Fruit fly (Drosophila melanogaster) whole organism, embryonic: ENCODE data around the gene Abl.

ENCODE experiments used
- Ada2b ChIP-seq: fragments of 200-800 bp; sonication (Bioruptor generic); IDR thresholded peaks from 2 replicates; pipeline ENCODE4 v1.3.6; 2022; ENCODE audit warnings: missing biosample characterization, missing genetic modification characterization
- BEAF-32 ChIP-seq: fragments of 200-800 bp; sonication (Bioruptor generic); optimal IDR thresholded peaks from 3 replicates; lab custom pipeline; 2017; ENCODE audit warnings: missing biosample characterization, missing genetic modification characterization, mild to moderate bottlenecking, moderate library complexity, missing genetic modification reagents
- CG10654 ChIP-seq: fragments of 200-800 bp; sonication (Bioruptor generic); optimal IDR thresholded peaks from 2 replicates; lab custom pipeline; 2016; ENCODE audit warnings: missing biosample characterization, missing genetic modification characterization
- CG10979 ChIP-seq: fragments of 200-800 bp; sonication (Bioruptor generic); optimal IDR thresholded peaks from 2 replicates; lab custom pipeline; 2018; ENCODE audit warnings: missing biosample characterization, mild to moderate bottlenecking, missing genetic modification characterization, moderate library complexity
- CG11504 ChIP-seq: fragments of 200-800 bp; sonication (Bioruptor generic); optimal IDR thresholded peaks from 3 replicates; lab custom pipeline; 2019; ENCODE audit warnings: missing biosample characterization, mild to moderate bottlenecking, missing genetic modification characterization, moderate library complexity
- CG12219 ChIP-seq: fragments of 200-800 bp; sonication (Bioruptor generic); optimal IDR thresholded peaks from 3 replicates; lab custom pipeline; 2018; ENCODE audit warnings: missing biosample characterization, mild to moderate bottlenecking, missing genetic modification characterization
- CG13775 ChIP-seq: fragments of 200-800 bp; sonication (Bioruptor generic); optimal IDR thresholded peaks from 3 replicates; lab custom pipeline; 2017; ENCODE audit warnings: missing biosample characterization, mild to moderate bottlenecking, missing genetic modification characterization
- CG16813 ChIP-seq: fragments of 200-800 bp; sonication (Bioruptor generic); IDR thresholded peaks from 3 replicates; pipeline ENCODE4 v1.3.6; 2022; ENCODE audit warnings: missing biosample characterization, missing genetic modification characterization; ENCODE audit not compliant: partially characterized antibody
- CG16815 ChIP-seq: fragments of 200-800 bp; sonication (Bioruptor generic); optimal IDR thresholded peaks from 3 replicates; lab custom pipeline; 2017; ENCODE audit warnings: missing biosample characterization, mild to moderate bottlenecking, missing genetic modification characterization
- CG17568 ChIP-seq: fragments of 200-800 bp; sonication (Bioruptor generic); optimal IDR thresholded peaks from 2 replicates; lab custom pipeline; 2018; ENCODE audit warnings: missing biosample characterization, mild to moderate bottlenecking, missing genetic modification characterization, moderate library complexity
- CG17802 ChIP-seq: fragments of 200-800 bp; sonication (Bioruptor generic); optimal IDR thresholded peaks from 2 replicates; lab custom pipeline; 2018; ENCODE audit warnings: missing biosample characterization, mild to moderate bottlenecking, missing genetic modification characterization, moderate library complexity
- CG18011 ChIP-seq: fragments of 200-800 bp; sonication (Bioruptor generic); optimal IDR thresholded peaks from 2 replicates; lab custom pipeline; 2017; ENCODE audit warnings: missing biosample characterization, missing genetic modification characterization, mild to moderate bottlenecking, moderate library complexity, missing genotype
- CG30020 ChIP-seq: fragments of 200-800 bp; optimal IDR thresholded peaks from 2 replicates; lab custom pipeline; 2019; ENCODE audit warnings: missing biosample characterization, mild to moderate bottlenecking, missing genetic modification characterization, moderate library complexity
- CG3995 ChIP-seq: fragments of 200-800 bp; sonication (Bioruptor generic); optimal IDR thresholded peaks from 3 replicates; lab custom pipeline; 2016; ENCODE audit warnings: missing biosample characterization, missing genetic modification characterization
- CG4424 ChIP-seq: fragments of 200-800 bp; sonication (Bioruptor generic); optimal IDR thresholded peaks from 3 replicates; lab custom pipeline; 2016; ENCODE audit warnings: missing biosample characterization, missing genetic modification characterization
- CG6254 ChIP-seq: fragments of 200-800 bp; sonication (Bioruptor generic); optimal IDR thresholded peaks from 3 replicates; lab custom pipeline; 2017; ENCODE audit warnings: mild to moderate bottlenecking, missing biosample characterization, missing genetic modification reagents, missing genetic modification characterization
- CG6654 ChIP-seq: fragments of 200-800 bp; sonication (Bioruptor generic); optimal IDR thresholded peaks from 2 replicates; lab custom pipeline; 2017; ENCODE audit warnings: missing biosample characterization, mild to moderate bottlenecking, missing genetic modification characterization
- CG6765 ChIP-seq: fragments of 200-800 bp; sonication (Bioruptor generic); optimal IDR thresholded peaks from 3 replicates; lab custom pipeline; 2017; ENCODE audit warnings: missing biosample characterization, mild to moderate bottlenecking, missing genetic modification characterization
- CG6791 ChIP-seq: fragments of 200-800 bp; sonication (Bioruptor generic); IDR thresholded peaks from 3 replicates; pipeline ENCODE4 v1.3.6; 2022; ENCODE audit warnings: missing biosample characterization, missing genetic modification characterization; ENCODE audit not compliant: partially characterized antibody
- CG7271 ChIP-seq: fragments of 200-800 bp; sonication (Bioruptor generic); optimal IDR thresholded peaks from 2 replicates; lab custom pipeline; 2018; ENCODE audit warnings: missing biosample characterization, mild to moderate bottlenecking, missing genetic modification characterization, moderate library complexity
- CG7786 ChIP-seq: fragments of 200-800 bp; sonication (Bioruptor generic); optimal IDR thresholded peaks from 2 replicates; lab custom pipeline; 2016; ENCODE audit warnings: missing biosample characterization, missing genetic modification characterization
- CTCF ChIP-seq: fragments of 200-800 bp; sonication (Bioruptor generic); optimal IDR thresholded peaks from 2 replicates; lab custom pipeline; 2017; ENCODE audit warnings: missing biosample characterization, mild to moderate bottlenecking, missing genetic modification characterization, moderate library complexity
- CkIIα-i1 ChIP-seq: fragments of 200-800 bp; sonication (Bioruptor generic); IDR thresholded peaks from 2 replicates; pipeline ENCODE4 v1.3.6; 2022; ENCODE audit warnings: missing biosample characterization, missing genetic modification characterization
- Doc2 ChIP-seq: fragments of 200-800 bp; sonication (Bioruptor generic); IDR thresholded peaks from 2 replicates; pipeline ENCODE4 v1.3.6; 2022; ENCODE audit warnings: missing biosample characterization, missing genetic modification characterization
- Myb ChIP-seq: fragments of 200-800 bp; sonication (Bioruptor generic); optimal IDR thresholded peaks from 2 replicates; lab custom pipeline; 2016; ENCODE audit warnings: missing biosample characterization, missing genetic modification characterization
- NC2β ChIP-seq: fragments of 200-800 bp; sonication (Bioruptor generic); optimal IDR thresholded peaks from 2 replicates; lab custom pipeline; 2016; ENCODE audit warnings: missing biosample characterization, missing genetic modification characterization
- Neu2 ChIP-seq: fragments of 200-800 bp; sonication (Bioruptor generic); optimal IDR thresholded peaks from 3 replicates; lab custom pipeline; 2016; ENCODE audit warnings: missing biosample characterization, missing genetic modification characterization, borderline replicate concordance
- Ptx1 ChIP-seq: fragments of 200-800 bp; sonication (Bioruptor generic); IDR thresholded peaks from 2 replicates; pipeline ENCODE4 v1.3.6; 2022; ENCODE audit warnings: missing biosample characterization, missing genetic modification characterization
- Rx ChIP-seq: fragments of 200-800 bp; sonication (Bioruptor generic); IDR thresholded peaks from 2 replicates; pipeline ENCODE4 v1.3.6; 2022; ENCODE audit warnings: missing biosample characterization, missing genetic modification characterization
- Sox102F ChIP-seq: fragments of 200-800 bp; sonication (Bioruptor generic); optimal IDR thresholded peaks from 2 replicates; lab custom pipeline; 2018; ENCODE audit warnings: missing biosample characterization, mild to moderate bottlenecking, missing genetic modification characterization, moderate library complexity
- ab ChIP-seq: fragments of 200-800 bp; sonication (Bioruptor generic); optimal IDR thresholded peaks from 2 replicates; lab custom pipeline; 2016; ENCODE audit warnings: missing biosample characterization, missing genetic modification characterization
- btn ChIP-seq: fragments of 200-800 bp; sonication (Bioruptor generic); optimal IDR thresholded peaks from 2 replicates; lab custom pipeline; 2016; ENCODE audit warnings: missing biosample characterization, missing genetic modification characterization
- crc ChIP-seq: fragments of 200-800 bp; sonication (Bioruptor generic); optimal IDR thresholded peaks from 2 replicates; lab custom pipeline; 2016; ENCODE audit warnings: missing biosample characterization, missing genetic modification characterization
- croc ChIP-seq: fragments of 200-800 bp; sonication (Bioruptor generic); conservative IDR thresholded peaks from 3 replicates; pipeline ENCODE4 v1.3.6; 2022; ENCODE audit warnings: missing biosample characterization, missing genetic modification characterization
- gem ChIP-seq: fragments of 200-800 bp; sonication (Bioruptor generic); optimal IDR thresholded peaks from 2 replicates; lab custom pipeline; 2019; ENCODE audit warnings: missing biosample characterization, mild to moderate bottlenecking, missing genetic modification characterization, moderate library complexity
- hb ChIP-seq: fragments of 200-800 bp; sonication (Bioruptor generic); IDR thresholded peaks from 3 replicates; pipeline ENCODE4 v1.3.6; 2022; ENCODE audit warnings: missing biosample characterization, missing genetic modification characterization; ENCODE audit not compliant: partially characterized antibody
- her ChIP-seq: fragments of 200-800 bp; sonication (Bioruptor generic); optimal IDR thresholded peaks from 2 replicates; lab custom pipeline; 2016; ENCODE audit warnings: missing biosample characterization, missing genetic modification characterization
- jing ChIP-seq: fragments of 200-800 bp; sonication (Bioruptor generic); optimal IDR thresholded peaks from 2 replicates; lab custom pipeline; 2018; ENCODE audit warnings: missing biosample characterization, mild to moderate bottlenecking, missing genetic modification characterization
- lmd ChIP-seq: fragments of 200-800 bp; sonication (Bioruptor generic); IDR thresholded peaks from 2 replicates; pipeline ENCODE4 v1.3.6; 2022; ENCODE audit warnings: missing biosample characterization, missing genetic modification characterization
- nmo ChIP-seq: fragments of 200-800 bp; sonication (Bioruptor generic); optimal IDR thresholded peaks from 2 replicates; lab custom pipeline; 2018; ENCODE audit warnings: missing biosample characterization, mild to moderate bottlenecking, missing genetic modification characterization, moderate library complexity
- repo ChIP-seq: fragments of 200-800 bp; sonication (Bioruptor generic); optimal IDR thresholded peaks from 2 replicates; lab custom pipeline; 2016; ENCODE audit warnings: missing biosample characterization, missing genetic modification characterization
- shn ChIP-seq: fragments of 200-800 bp; sonication (Bioruptor generic); optimal IDR thresholded peaks from 3 replicates; lab custom pipeline; 2016; ENCODE audit warnings: missing biosample characterization, missing genetic modification characterization
- sim ChIP-seq: fragments of 200-800 bp; sonication (Bioruptor generic); IDR thresholded peaks from 2 replicates; pipeline ENCODE4 v1.3.6; 2022; ENCODE audit warnings: missing biosample characterization, missing genetic modification characterization
- slou ChIP-seq: fragments of 200-800 bp; sonication (Bioruptor generic); optimal IDR thresholded peaks from 3 replicates; lab custom pipeline; 2016; ENCODE audit warnings: missing biosample characterization, missing genetic modification characterization
- sqz ChIP-seq: fragments of 200-800 bp; sonication (Bioruptor generic); optimal IDR thresholded peaks from 3 replicates; lab custom pipeline; 2018; ENCODE audit warnings: missing biosample characterization, mild to moderate bottlenecking, missing genetic modification characterization
- sug ChIP-seq: fragments of 200-800 bp; optimal IDR thresholded peaks from 2 replicates; lab custom pipeline; 2019; ENCODE audit warnings: missing biosample characterization, mild to moderate bottlenecking, missing genetic modification characterization, moderate library complexity
- tap ChIP-seq: fragments of 200-800 bp; optimal IDR thresholded peaks from 3 replicates; lab custom pipeline; 2019; ENCODE audit warnings: missing biosample characterization, mild to moderate bottlenecking, missing genetic modification characterization, moderate library complexity
- tll ChIP-seq, 2 experiments: fragments of 200-800 bp in 1 of 2; fragments of >200 bp in 1 of 2; sonication (Bioruptor generic) in 1 of 2; optimal IDR thresholded peaks; 2 replicates each; lab custom pipeline; 2017 to 2019; ENCODE audit warnings: missing biosample characterization in 2 of 2, missing genetic modification characterization in 2 of 2, mild to moderate bottlenecking in 1 of 2, moderate library complexity in 1 of 2
- z ChIP-seq: fragments of 200-800 bp; sonication (Bioruptor generic); IDR thresholded peaks from 3 replicates; pipeline ENCODE4 v1.3.6; 2022; ENCODE audit warnings: missing biosample characterization, missing genetic modification characterization
- zfh1 ChIP-seq: fragments of 200-800 bp; sonication (Bioruptor generic); IDR thresholded peaks from 3 replicates; pipeline ENCODE4 v1.3.6; 2022; ENCODE audit warnings: missing biosample characterization, missing genetic modification characterization

Gene Abl

DNA sequence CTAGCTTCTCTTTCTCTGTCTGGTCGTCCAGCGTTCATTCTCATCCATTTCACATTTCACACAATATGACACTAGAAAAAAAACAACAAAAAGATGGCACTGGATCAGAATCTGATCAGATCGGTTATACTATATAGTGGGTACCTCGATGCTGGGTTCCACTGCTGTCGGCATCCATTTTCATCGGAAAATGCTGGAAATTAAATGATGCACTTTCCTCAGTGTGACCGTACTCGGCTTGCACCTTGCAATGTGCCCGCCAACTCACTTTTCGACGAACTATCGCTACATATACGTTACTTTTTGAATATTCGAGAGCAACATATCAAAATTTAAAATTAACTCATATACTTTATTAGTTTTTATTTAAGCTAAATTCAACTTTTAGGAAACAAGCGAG lies 56.8 kb downstream of the Abl start, which contains the start of gene tra (continued):
- peak; percentile 4 for TF ChIP-seq CG10979 (tag; lab: Kevin White, UChicago)
- TF ChIP-seq CG11504 (tag; lab: Kevin White, UChicago), result no peak
- peak; percentile 61 for TF ChIP-seq CG16813
- no peak for TF ChIP-seq sqz (GFP tag; lab: Kevin White, UChicago)
- no peak for TF ChIP-seq CG12219 (GFP tag; lab: Kevin White, UChicago)
- no peak for TF ChIP-seq btn
- TF ChIP-seq sug (tag; lab: Kevin White, UChicago), result no peak
- TF ChIP-seq CG7271 (tag; lab: Kevin White, UChicago), result no peak
- no peak for TF ChIP-seq lmd (GFP tag; lab: Robert Waterston, UW)
- no peak for TF ChIP-seq crc
- peak; percentile 12 for TF ChIP-seq nmo (GFP tag; lab: Kevin White, UChicago)
- peak; percentile 12 for TF ChIP-seq CTCF (GFP tag; lab: Kevin White, UChicago)
- no peak for TF ChIP-seq CG18011
- no peak for TF ChIP-seq Doc2 (GFP tag; lab: Robert Waterston, UW)
- TF ChIP-seq CG17802 (tag; lab: Kevin White, UChicago), result no peak
- no peak for TF ChIP-seq CG6654 (GFP tag; lab: Kevin White, UChicago)
- TF ChIP-seq CG13775 (GFP tag; lab: Kevin White, UChicago), result no peak
- peak; percentile 96 for TF ChIP-seq Myb (GFP tag; lab: Kevin White, UChicago)
- TF ChIP-seq BEAF-32 (GFP tag; lab: Kevin White, UChicago), result peak; percentile 75

DNA sequence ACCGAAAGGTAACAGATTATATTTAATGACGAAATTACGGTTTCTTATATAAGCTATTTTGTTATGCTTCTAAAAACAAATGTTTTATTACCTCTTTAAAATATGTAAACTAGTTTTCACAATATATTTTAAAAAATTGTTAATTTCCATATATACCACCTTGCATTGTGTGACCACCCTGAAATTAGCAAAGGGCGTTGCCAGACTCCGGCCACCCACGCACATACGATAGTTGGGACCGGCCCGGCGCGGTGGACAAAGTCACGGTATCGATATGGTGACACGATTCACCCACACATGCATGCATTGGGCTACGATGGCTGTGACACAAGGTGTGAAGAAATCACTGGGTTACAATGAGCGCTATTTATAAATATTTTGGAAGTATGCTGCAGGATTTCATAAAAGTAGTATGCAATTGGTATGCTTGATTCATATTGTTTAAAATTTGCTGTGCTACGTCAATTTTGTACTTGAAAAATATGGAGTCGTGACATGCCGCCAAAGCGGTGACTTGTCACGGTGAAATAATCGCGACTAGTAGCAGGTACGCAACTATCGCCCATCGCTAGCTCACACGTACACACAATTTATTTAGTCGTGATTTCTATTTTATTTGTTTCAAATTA lies 59.6 kb downstream of the Abl start:
- TF ChIP-seq CG7786 (peak; percentile 67), CG16815 (GFP tag; lab: Kevin White, UChicago) (peak; percentile 30), z (GFP tag; lab: Robert Waterston, UW) (no peak), croc (no peak), hb (GFP tag; lab: Robert Waterston, UW) (peak; percentile 92), ab (no peak), CG6765 (no peak), tll (GFP tag; optimal IDR thresholded peaks at IDR 0.05; lab: Kevin White, UChicago) (peak; percentile 50 to 99), repo (GFP tag; lab: Kevin White, UChicago) (peak; percentile 14), Rx (GFP tag; lab: Robert Waterston, UW) (no peak), CkIIα-i1 (no peak), Doc2 (GFP tag; lab: Robert Waterston, UW) (no peak), Sox102F (GFP tag; lab: Kevin White, UChicago) (no peak), CG10654 (peak; percentile 36), Ptx1 (GFP tag; lab: Robert Waterston, UW) (peak; percentile 50), CG6254 (GFP tag; lab: Kevin White, UChicago) (no peak), Neu2 (GFP tag; lab: Kevin White, UChicago) (peak; percentile 42), sim (GFP tag; lab: Robert Waterston, UW) (no peak), NC2β (GFP tag; lab: Kevin White, UChicago) (peak; percentile 11), CG6791 (GFP tag; lab: Robert Waterston, UW) (peak; percentile 85), tap (tag; lab: Kevin White, UChicago) (peak; percentile 38), CG17568 (GFP tag; lab: Kevin White, UChicago) (no peak), CG3995 (GFP tag; lab: Kevin White, UChicago) (peak; percentile 100), zfh1 (GFP tag; lab: Robert Waterston, UW) (peak; percentile 58; the same call in 1 of the 3 replicates), slou (GFP tag; lab: Kevin White, UChicago) (no peak), jing (no peak), her (GFP tag; lab: Kevin White, UChicago) (no peak), shn (GFP tag; lab: Kevin White, UChicago) (peak; percentile 63), CG30020 (tag; lab: Kevin White, UChicago) (peak; percentile 70), Ada2b (GFP tag; lab: Robert Waterston, UW) (peak; percentile 51), CG4424 (GFP tag; lab: Kevin White, UChicago) (peak; percentile 16), gem (tag; lab: Kevin White, UChicago) (peak; percentile 72)
